Worm (Caenorhabditis elegans) whole organism, midembryonic: ENCODE results near the gene smk-1.

Experiments
- T22C8.4 ChIP-seq: fragments of 200-800 bp; sonication (Bioruptor generic); IDR thresholded peaks from 2 replicates; pipeline ENCODE4 v1.3.6; 2022; ENCODE audit warnings: missing genetic modification characterization, missing compliant biosample characterization
- cog-1 ChIP-seq: sonication (generic microtip); optimal IDR thresholded peaks from 2 replicates; lab custom pipeline; 2016; ENCODE audit warnings: missing genetic modification characterization, missing compliant biosample characterization
- flt-1 ChIP-seq: fragments of 200-800 bp; sonication (Bioruptor generic); IDR thresholded peaks from 2 replicates; pipeline ENCODE4 v1.3.6; 2022; ENCODE audit warnings: missing genetic modification characterization, missing compliant biosample characterization
- klf-2 ChIP-seq: fragments of 200-800 bp; sonication (Bioruptor generic); conservative IDR thresholded peaks from 2 replicates; pipeline ENCODE4 v1.3.6; 2022; ENCODE audit warnings: missing genetic modification reagents, missing genetic modification characterization, missing compliant biosample characterization
- med-1 ChIP-seq: sonication (generic microtip); optimal IDR thresholded peaks from 2 replicates; lab custom pipeline; 2017; ENCODE audit warnings: missing genetic modification characterization, mild to moderate bottlenecking, missing compliant biosample characterization, antibody characterized with exemption, missing genetic modification reagents; ENCODE audit not compliant: insufficient read depth
- ref-1 ChIP-seq: fragments of 200-800 bp; sonication (Bioruptor generic); conservative IDR thresholded peaks from 2 replicates; pipeline ENCODE4 v1.3.6; 2022; ENCODE audit warnings: missing genetic modification reagents, missing genetic modification characterization, missing compliant biosample characterization
- tab-1 ChIP-seq: fragments of 200-800 bp; sonication (Bioruptor generic); IDR thresholded peaks from 2 replicates; pipeline ENCODE4 v1.3.6; 2022; ENCODE audit warnings: missing genetic modification characterization, missing compliant biosample characterization
- ztf-23 ChIP-seq: fragments of 200-800 bp; sonication (Bioruptor generic); IDR thresholded peaks from 2 replicates; pipeline ENCODE4 v1.3.6; 2022; ENCODE audit warnings: missing genetic modification reagents, missing genetic modification characterization, missing compliant biosample characterization
- ztf-29 ChIP-seq: fragments of 200-800 bp; sonication (Bioruptor generic); IDR thresholded peaks from 2 replicates; pipeline ENCODE4 v1.3.6; 2022; ENCODE audit warnings: missing genetic modification reagents, missing genetic modification characterization, missing compliant biosample characterization

DNA sequence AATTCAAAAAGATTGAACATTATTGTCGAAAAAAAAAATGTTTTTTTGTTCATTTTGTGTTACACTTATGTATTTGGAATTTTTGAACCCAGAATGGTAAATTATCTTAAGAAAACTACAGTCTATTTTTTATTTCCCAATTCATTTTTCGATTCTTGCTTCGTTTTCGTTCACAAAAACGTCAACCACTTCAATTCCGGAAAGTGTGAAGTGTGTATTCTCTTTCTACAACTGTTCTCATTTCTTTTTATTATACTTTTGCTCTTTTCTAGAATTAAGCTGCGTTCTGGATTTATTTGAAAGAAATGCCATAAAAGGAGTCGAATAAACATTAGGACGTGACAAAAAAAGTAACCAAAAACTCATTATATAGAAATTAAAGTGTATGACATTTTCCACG lies 14.7 kb downstream of the smk-1 start, which contains the start of gene F41E6.1:
- TF ChIP-seq T22C8.4 (GFP tag; lab: Robert Waterston, UW) (no peak), tab-1 (GFP tag; lab: Robert Waterston, UW) (no peak), ztf-23 (no peak), med-1 (no peak), cog-1 (tag; lab: Kevin White, UChicago) (no peak), flt-1 (GFP tag; lab: Robert Waterston, UW) (no peak), ztf-29 (GFP tag; lab: Robert Waterston, UW) (no peak), ref-1 (GFP tag; lab: Robert Waterston, UW) (no peak), klf-2 (GFP tag; lab: Robert Waterston, UW) (no peak)
